Worm (Caenorhabditis elegans) whole organism, L3 larva: Measurements from ENCODE around the gene F44D12.19.

Experiments
- aly-2 ChIP-seq: fragments of 150-350 bp; optimal IDR thresholded peaks from 2 replicates; lab custom pipeline; 2014; ENCODE audit warnings: missing biosample characterization, missing genetic modification characterization
- ceh-16 ChIP-seq: sonication (generic microtip); optimal IDR thresholded peaks from 2 replicates; lab custom pipeline; 2017; ENCODE audit warnings: missing biosample characterization, missing genetic modification characterization
- ceh-28 ChIP-seq: fragments of 150-350 bp; optimal IDR thresholded peaks from 2 replicates; lab custom pipeline; 2014; ENCODE audit warnings: missing biosample characterization, missing genetic modification reagents, missing genetic modification characterization
- elt-3 ChIP-seq, 3 experiments: fragments of 150-350 bp in 1 of 3; sonication (generic microtip) in 2 of 3; optimal IDR thresholded peaks; 2 replicates in 2 of 3; 4 replicates in 1 of 3; lab custom pipeline; 2014 to 2017; ENCODE audit warnings: missing biosample characterization in 3 of 3, missing genetic modification characterization in 3 of 3
- jun-1 ChIP-seq: fragments of 150-350 bp; optimal IDR thresholded peaks from 2 replicates; lab custom pipeline; 2014; ENCODE audit warnings: missing biosample characterization, missing genetic modification reagents, missing genetic modification characterization
- lin-39 ChIP-seq: fragments of 150-350 bp; optimal IDR thresholded peaks from 2 replicates; lab custom pipeline; 2018; ENCODE audit warnings: missing biosample characterization, missing genetic modification reagents, missing genetic modification characterization
- nhr-12 ChIP-seq: fragments of 150-350 bp; optimal IDR thresholded peaks from 2 replicates; lab custom pipeline; 2014; ENCODE audit warnings: missing biosample characterization, missing genetic modification characterization
- nhr-76 ChIP-seq: fragments of 150-350 bp; sonication (generic microtip); optimal IDR thresholded peaks from 5 replicates; lab custom pipeline; 2014; ENCODE audit warnings: missing biosample characterization, missing genetic modification characterization
- pqm-1 ChIP-seq: fragments of 150-350 bp; optimal IDR thresholded peaks from 2 replicates; lab custom pipeline; 2017; ENCODE audit warnings: missing biosample characterization, missing genetic modification characterization, inconsistent platforms
- unc-39 ChIP-seq: sonication (generic microtip); optimal IDR thresholded peaks from 4 replicates; lab custom pipeline; 2017; ENCODE audit warnings: missing biosample characterization, missing genetic modification characterization
- ztf-11 ChIP-seq: fragments of 150-350 bp; optimal IDR thresholded peaks from 2 replicates; lab custom pipeline; 2014; ENCODE audit warnings: missing biosample characterization, missing genetic modification characterization
- ztf-4 ChIP-seq: fragments of 150-350 bp; optimal IDR thresholded peaks from 2 replicates; lab custom pipeline; 2014; ENCODE audit warnings: missing biosample characterization, missing genetic modification characterization

ce11 chrIV:10042881-10043280 lies 21.5 kb downstream of the F44D12.19 start, which contains the start of gene frk-1:
- no peak for TF ChIP-seq unc-39 (tag; lab: Kevin White, UChicago)
- no peak for TF ChIP-seq ztf-4
- TF ChIP-seq elt-3 (tag; optimal IDR thresholded peaks at IDR 0.05; lab: Kevin White, UChicago), result no peak
- no peak for TF ChIP-seq ceh-28 (tag; lab: Kevin White, UChicago)
- TF ChIP-seq pqm-1 (tag; lab: Kevin White, UChicago), result no peak
- TF ChIP-seq aly-2 (tag; lab: Kevin White, UChicago), result no peak
- TF ChIP-seq ceh-16 (tag; lab: Kevin White, UChicago), result no peak
- TF ChIP-seq ztf-11, result no peak
- no peak for TF ChIP-seq lin-39
- no peak for TF ChIP-seq jun-1 (tag; lab: Kevin White, UChicago)
- TF ChIP-seq nhr-12, result no peak
- TF ChIP-seq nhr-76 (tag; lab: Kevin White, UChicago), result no peak
